Worm (Caenorhabditis elegans) whole organism, L4 larva: ENCODE measurements around the gene C36E6.2.
A peak's percentile ranks its signal among the peaks of the same experiment; 100 is the strongest.

Experiments used
- F26F4.8 ChIP-seq: fragments of 200-800 bp; sonication (Bioruptor generic); conservative IDR thresholded peaks from 2 replicates; pipeline ENCODE4 v1.3.6; 2022; ENCODE audit warnings: missing genetic modification characterization, missing compliant biosample characterization
- R02D3.7 ChIP-seq: fragments of 150-350 bp; sonication (generic microtip); optimal IDR thresholded peaks from 3 replicates; lab custom pipeline; 2014; ENCODE audit warnings: missing biosample characterization, missing genetic modification characterization
- T26A8.4 ChIP-seq: fragments of 200-800 bp; sonication (Bioruptor generic); IDR thresholded peaks from 2 replicates; pipeline ENCODE4 v1.3.6; 2022; ENCODE audit warnings: missing genetic modification characterization, missing compliant biosample characterization
- Y105C5A.15 ChIP-seq: fragments of 200-800 bp; sonication (Bioruptor generic); IDR thresholded peaks from 2 replicates; pipeline ENCODE4 v1.3.6; 2022; ENCODE audit warnings: missing genetic modification characterization, missing compliant biosample characterization
- aha-1 ChIP-seq: fragments of 150-350 bp; peaks from one replicate; lab custom pipeline; 2014; ENCODE audit warnings: missing biosample characterization, missing genetic modification characterization
- aly-2 ChIP-seq: sonication (generic microtip); optimal IDR thresholded peaks from 2 replicates; lab custom pipeline; 2018; ENCODE audit warnings: missing biosample characterization, missing genetic modification characterization
- ceh-20 ChIP-seq: fragments of 200-800 bp; sonication (Bioruptor generic); IDR thresholded peaks from 2 replicates; pipeline ENCODE4 v1.3.6; 2022; ENCODE audit warnings: missing genetic modification reagents, missing genetic modification characterization, missing compliant biosample characterization
- ceh-28 ChIP-seq: fragments of 150-350 bp; optimal IDR thresholded peaks from 2 replicates; lab custom pipeline; 2014; ENCODE audit warnings: missing biosample characterization, missing genetic modification reagents, missing genetic modification characterization
- ceh-44 ChIP-seq: fragments of 200-800 bp; sonication (Bioruptor generic); IDR thresholded peaks from 2 replicates; pipeline ENCODE4 v1.3.6; 2022; ENCODE audit warnings: missing genetic modification reagents, missing genetic modification characterization, missing compliant biosample characterization
- ces-1 ChIP-seq: fragments of 150-350 bp; sonication (generic microtip); optimal IDR thresholded peaks from 4 replicates; lab custom pipeline; 2014; ENCODE audit warnings: missing biosample characterization, missing genetic modification reagents, missing genetic modification characterization
- cey-2 ChIP-seq: sonication (generic microtip); optimal IDR thresholded peaks from 3 replicates; lab custom pipeline; 2017; ENCODE audit warnings: missing genetic modification characterization, mild to moderate bottlenecking, missing compliant biosample characterization, antibody characterized with exemption, borderline replicate concordance; ENCODE audit not compliant: insufficient read depth
- daf-16 ChIP-seq, 3 experiments: sonication (generic microtip); optimal IDR thresholded peaks; 2 replicates each; lab custom pipeline; 2016 to 2017; ENCODE audit warnings: missing genetic modification characterization in 3 of 3, missing genetic modification reagents in 3 of 3, mild to moderate bottlenecking in 2 of 3, missing compliant biosample characterization in 2 of 3, missing biosample characterization in 1 of 3, moderate library complexity in 1 of 3
- daf-8 ChIP-seq: fragments of 200-800 bp; sonication (Bioruptor generic); IDR thresholded peaks from 2 replicates; pipeline ENCODE4 v1.3.6; 2022; ENCODE audit warnings: missing genetic modification characterization, missing compliant biosample characterization
- dmd-8 ChIP-seq: fragments of 200-800 bp; sonication (Bioruptor generic); IDR thresholded peaks from 2 replicates; pipeline ENCODE4 v1.3.6; 2022; ENCODE audit warnings: missing genetic modification characterization, missing compliant biosample characterization
- dve-1 ChIP-seq: sonication (generic microtip); optimal IDR thresholded peaks from 2 replicates; lab custom pipeline; 2017; ENCODE audit warnings: antibody characterized with exemption, mild to moderate bottlenecking, missing genetic modification characterization, missing compliant biosample characterization; ENCODE audit not compliant: insufficient read depth
- fos-1 ChIP-seq: fragments of 150-350 bp; optimal IDR thresholded peaks from 2 replicates; lab custom pipeline; 2014; ENCODE audit warnings: missing biosample characterization, missing genetic modification characterization
- gei-8 ChIP-seq: fragments of 200-800 bp; sonication (Bioruptor generic); optimal IDR thresholded peaks from 2 replicates; lab custom pipeline; 2018; ENCODE audit warnings: mild to moderate bottlenecking, missing genetic modification characterization, missing compliant biosample characterization
- hlh-30 ChIP-seq: sonication (generic microtip); optimal IDR thresholded peaks from 2 replicates; lab custom pipeline; 2017; ENCODE audit warnings: antibody characterized with exemption, mild to moderate bottlenecking, missing genetic modification characterization, missing compliant biosample characterization; ENCODE audit not compliant: insufficient read depth
- hmg-1.1 ChIP-seq: fragments of 200-800 bp; sonication (Bioruptor generic); IDR thresholded peaks from 2 replicates; pipeline ENCODE4 v1.3.6; 2022; ENCODE audit warnings: missing genetic modification reagents, missing genetic modification characterization, missing compliant biosample characterization
- lim-7 ChIP-seq: fragments of 200-800 bp; sonication (Bioruptor generic); IDR thresholded peaks from 2 replicates; pipeline ENCODE4 v1.3.6; 2022; ENCODE audit warnings: missing genetic modification characterization, missing compliant biosample characterization
- lin-1 ChIP-seq: fragments of 200-800 bp; sonication (Bioruptor generic); IDR thresholded peaks from 2 replicates; pipeline ENCODE4 v1.3.6; 2022; ENCODE audit warnings: missing genetic modification reagents, missing genetic modification characterization, missing compliant biosample characterization
- lin-13 ChIP-seq: fragments of 150-350 bp; optimal IDR thresholded peaks from 2 replicates; lab custom pipeline; 2014; ENCODE audit warnings: missing biosample characterization, missing genetic modification reagents, missing genetic modification characterization
- lin-15B ChIP-seq: fragments of 150-350 bp; sonication (generic microtip); optimal IDR thresholded peaks from 3 replicates; lab custom pipeline; 2014; ENCODE audit warnings: missing biosample characterization, missing genetic modification characterization
- madf-9 ChIP-seq: fragments of 200-800 bp; sonication (Bioruptor generic); conservative IDR thresholded peaks from 2 replicates; pipeline ENCODE4 v1.3.6; 2022; ENCODE audit warnings: missing genetic modification reagents, missing genetic modification characterization, missing compliant biosample characterization
- mep-1 ChIP-seq: fragments of 150-350 bp; sonication (generic microtip); optimal IDR thresholded peaks from 3 replicates; lab custom pipeline; 2014; ENCODE audit warnings: missing biosample characterization, missing genetic modification characterization
- mxl-3 ChIP-seq: fragments of 200-800 bp; sonication (Bioruptor generic); optimal IDR thresholded peaks from 2 replicates; lab custom pipeline; 2018; ENCODE audit warnings: mild to moderate bottlenecking, missing genetic modification characterization, missing compliant biosample characterization
- nhr-10 ChIP-seq: fragments of 150-350 bp; optimal IDR thresholded peaks from 2 replicates; lab custom pipeline; 2014; ENCODE audit warnings: missing biosample characterization, missing genetic modification characterization
- nhr-11 ChIP-seq: fragments of 150-350 bp; optimal IDR thresholded peaks from 2 replicates; lab custom pipeline; 2014; ENCODE audit warnings: missing biosample characterization, missing genetic modification characterization
- nhr-237 ChIP-seq: sonication (generic microtip); optimal IDR thresholded peaks from 2 replicates; lab custom pipeline; 2017; ENCODE audit warnings: missing biosample characterization, missing genetic modification characterization
- nhr-41 ChIP-seq: fragments of 200-800 bp; sonication (Bioruptor generic); IDR thresholded peaks from 2 replicates; pipeline ENCODE4 v1.3.6; 2022; ENCODE audit warnings: missing genetic modification reagents, missing genetic modification characterization, missing compliant biosample characterization
- nhr-42 ChIP-seq: fragments of 200-800 bp; sonication (Bioruptor generic); IDR thresholded peaks from 2 replicates; pipeline ENCODE4 v1.3.6; 2022; ENCODE audit warnings: missing genetic modification characterization, missing compliant biosample characterization
- nhr-48 ChIP-seq: sonication (generic microtip); optimal IDR thresholded peaks from 2 replicates; lab custom pipeline; 2016; ENCODE audit warnings: mild to moderate bottlenecking, missing genetic modification characterization, missing compliant biosample characterization
- nhr-6 ChIP-seq: fragments of 150-350 bp; optimal IDR thresholded peaks from 2 replicates; lab custom pipeline; 2014; ENCODE audit warnings: missing biosample characterization, missing genetic modification characterization
- nhr-77 ChIP-seq: fragments of 150-350 bp; optimal IDR thresholded peaks from 2 replicates; lab custom pipeline; 2014; ENCODE audit warnings: missing biosample characterization, missing genetic modification characterization
- pha-4 ChIP-seq, 2 experiments: fragments of 150-350 bp in 1 of 2; fragments of 200-800 bp in 1 of 2; sonication (Bioruptor generic) in 1 of 2; IDR thresholded peaks in 1 of 2; optimal IDR thresholded peaks in 1 of 2; 2 replicates each; pipeline versions ENCODE4 v1.3.6 to Lab custom; 2014 to 2022; ENCODE audit warnings: missing genetic modification characterization in 2 of 2, missing genetic modification reagents in 2 of 2, missing biosample characterization in 1 of 2, missing compliant biosample characterization in 1 of 2
- php-3 ChIP-seq: fragments of 200-800 bp; sonication (Bioruptor generic); IDR thresholded peaks from 2 replicates; pipeline ENCODE4 v1.3.6; 2022; ENCODE audit warnings: missing genetic modification reagents, missing genetic modification characterization, missing compliant biosample characterization
- rbr-2 ChIP-seq: sonication (generic microtip); optimal IDR thresholded peaks from 2 replicates; lab custom pipeline; 2016; ENCODE audit warnings: missing genotype, missing genetic modification characterization, missing compliant biosample characterization
- saeg-2 ChIP-seq: fragments of 200-800 bp; sonication (Bioruptor generic); IDR thresholded peaks from 2 replicates; pipeline ENCODE4 v1.3.6; 2022; ENCODE audit warnings: missing genetic modification reagents, missing genetic modification characterization, missing compliant biosample characterization
- set-16 ChIP-seq: fragments of 200-800 bp; sonication (Bioruptor generic); IDR thresholded peaks from 2 replicates; pipeline ENCODE4 v1.3.6; 2022; ENCODE audit warnings: missing genetic modification reagents, missing genetic modification characterization, missing compliant biosample characterization
- skn-1 ChIP-seq: fragments of 150-350 bp; optimal IDR thresholded peaks from 2 replicates; lab custom pipeline; 2014; ENCODE audit warnings: missing biosample characterization, missing genetic modification characterization
- snpc-4 ChIP-seq: fragments of 150-350 bp; optimal IDR thresholded peaks from 2 replicates; lab custom pipeline; 2014; ENCODE audit warnings: missing biosample characterization, missing genetic modification characterization
- spr-3 ChIP-seq: fragments of 200-800 bp; sonication (Bioruptor generic); optimal IDR thresholded peaks from 2 replicates; lab custom pipeline; 2018; ENCODE audit warnings: mild to moderate bottlenecking, missing genetic modification characterization, missing compliant biosample characterization
- tra-1 ChIP-seq: fragments of 200-800 bp; sonication (Bioruptor generic); IDR thresholded peaks from 2 replicates; pipeline ENCODE4 v1.3.6; 2022; ENCODE audit warnings: missing genetic modification reagents, missing genetic modification characterization, missing compliant biosample characterization
- unc-130 ChIP-seq: sonication (generic microtip); optimal IDR thresholded peaks from 2 replicates; lab custom pipeline; 2016; ENCODE audit warnings: missing genetic modification reagents, missing genetic modification characterization, missing compliant biosample characterization
- unc-39 ChIP-seq: sonication (generic microtip); optimal IDR thresholded peaks from 2 replicates; lab custom pipeline; 2017; ENCODE audit warnings: missing biosample characterization, missing genetic modification characterization
- unc-62 ChIP-seq, 3 experiments: fragments of 150-350 bp in 1 of 3; sonication (generic microtip); optimal IDR thresholded peaks in 2 of 3; peaks in 1 of 3; 1 replicate in 1 of 3; 2 replicates in 2 of 3; lab custom pipeline; 2014 to 2017; ENCODE audit warnings: missing biosample characterization in 3 of 3, missing genetic modification characterization in 3 of 3, missing genetic modification reagents in 3 of 3, missing genotype in 1 of 3
- zag-1 ChIP-seq: fragments of 150-350 bp; optimal IDR thresholded peaks from 2 replicates; lab custom pipeline; 2014; ENCODE audit warnings: missing biosample characterization, missing genetic modification characterization
- zfp-2 ChIP-seq: sonication (generic microtip); optimal IDR thresholded peaks from 2 replicates; lab custom pipeline; 2016; ENCODE audit warnings: mild to moderate bottlenecking, missing genetic modification characterization, missing compliant biosample characterization
- zip-2 ChIP-seq: fragments of 150-350 bp; optimal IDR thresholded peaks from 2 replicates; lab custom pipeline; 2014; ENCODE audit warnings: missing biosample characterization, missing genetic modification characterization
- ztf-11 ChIP-seq: fragments of 150-350 bp; optimal IDR thresholded peaks from 2 replicates; lab custom pipeline; 2014; ENCODE audit warnings: missing biosample characterization, missing genetic modification characterization
- ztf-7 ChIP-seq: fragments of 150-350 bp; optimal IDR thresholded peaks from 2 replicates; lab custom pipeline; 2014; ENCODE audit warnings: missing biosample characterization, missing genetic modification characterization

Gene C36E6.2

DNA sequence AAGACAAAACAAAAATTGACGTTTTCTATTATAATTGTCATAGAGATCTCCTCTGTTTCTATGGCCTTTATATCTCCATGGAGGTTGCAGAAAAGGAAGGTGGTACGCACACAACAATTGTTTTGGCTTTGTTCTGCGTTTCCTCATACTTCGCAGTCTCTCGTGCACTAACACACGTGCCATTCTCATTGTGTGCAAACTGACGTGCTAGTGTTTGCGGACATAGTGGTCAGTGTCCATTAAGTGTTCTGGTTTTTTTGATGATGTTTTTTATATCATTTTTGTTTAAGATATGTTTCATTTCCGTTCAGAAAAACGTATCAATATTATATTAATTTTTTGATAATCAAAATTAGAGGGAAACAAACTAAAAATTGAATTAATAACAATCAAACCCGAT, at the start of gene C36E6.2 (continued):
- TF ChIP-seq lin-13 (GFP tag; lab: Kevin White, UChicago) (no peak), ceh-28 (no peak), lim-7 (GFP tag; lab: Robert Waterston, UW) (no peak), rbr-2 (tag; lab: Kevin White, UChicago) (peak; percentile 58), snpc-4 (tag; lab: Kevin White, UChicago) (no peak), nhr-41 (GFP tag; lab: Robert Waterston, UW) (no peak), nhr-77 (tag; lab: Kevin White, UChicago) (peak; percentile 58), tra-1 (GFP tag; lab: Robert Waterston, UW) (no peak), aly-2 (tag; lab: Kevin White, UChicago) (no peak), T26A8.4 (GFP tag; lab: Robert Waterston, UW) (no peak), madf-9 (GFP tag; lab: Robert Waterston, UW) (no peak), aha-1 (tag; lab: Kevin White, UChicago) (peak; percentile 99), hlh-30 (tag; lab: Kevin White, UChicago) (peak; percentile 99), nhr-6 (tag; lab: Kevin White, UChicago) (peak; percentile 50), zfp-2 (tag; lab: Kevin White, UChicago) (no peak), lin-15B (tag; lab: Kevin White, UChicago) (no peak), spr-3 (GFP tag; lab: Kevin White, UChicago) (no peak), zip-2 (tag; lab: Kevin White, UChicago) (peak; percentile 13), R02D3.7 (tag; lab: Kevin White, UChicago) (no peak), set-16 (GFP tag; lab: Robert Waterston, UW) (no peak), dve-1 (tag; lab: Kevin White, UChicago) (peak; percentile 86), nhr-11 (tag; lab: Kevin White, UChicago) (peak; percentile 21), nhr-42 (GFP tag; lab: Robert Waterston, UW) (no peak), ztf-11 (tag; lab: Kevin White, UChicago) (no peak), F26F4.8 (GFP tag; lab: Robert Waterston, UW) (no peak), daf-16 (GFP tag; optimal IDR thresholded peaks at IDR 0.05; lab: Kevin White, UChicago) (no peak), daf-16 (tag; optimal IDR thresholded peaks at IDR 0.05; lab: Kevin White, UChicago) (no peak), unc-39 (no peak), daf-8 (GFP tag; lab: Robert Waterston, UW) (no peak), skn-1 (tag; lab: Kevin White, UChicago) (no peak), ztf-7 (tag; lab: Kevin White, UChicago) (peak; percentile 69), cey-2 (no peak), ces-1 (GFP tag; lab: Kevin White, UChicago) (no peak), php-3 (no peak), nhr-237 (tag; lab: Kevin White, UChicago) (no peak), hmg-1.1 (GFP tag; lab: Robert Waterston, UW) (peak; percentile 79), mep-1 (tag; lab: Kevin White, UChicago) (peak; percentile 87), lin-1 (GFP tag; lab: Robert Waterston, UW) (no peak), zag-1 (no peak), unc-130 (GFP tag; lab: Kevin White, UChicago) (no peak), ceh-20 (no peak), unc-62 (GFP tag; optimal IDR thresholded peaks at IDR 0.05 in 1 of 2; lab: Kevin White, UChicago) (peak in 1 of 2 experiments; percentile 73), unc-62 (tag; optimal IDR thresholded peaks at IDR 0.05; lab: Kevin White, UChicago) (no peak), Y105C5A.15 (GFP tag; lab: Robert Waterston, UW) (no peak), mxl-3 (GFP tag; lab: Kevin White, UChicago) (peak; percentile 98), pha-4 (GFP tag; IDR thresholded peaks at IDR 0.05; lab: Robert Waterston, UW) (no peak), pha-4 (tag; optimal IDR thresholded peaks at IDR 0.05; lab: Kevin White, UChicago) (peak; percentile 69), fos-1 (tag; lab: Kevin White, UChicago) (no peak), nhr-48 (tag; lab: Kevin White, UChicago) (peak; percentile 47), gei-8 (GFP tag; lab: Kevin White, UChicago) (no peak), dmd-8 (no peak), saeg-2 (GFP tag; lab: Robert Waterston, UW) (no peak), ceh-44 (GFP tag; lab: Robert Waterston, UW) (no peak), nhr-10 (no peak)
